Worm (Caenorhabditis elegans): ENCODE data around the gene ifa-1.

ifa-1 gene

DNA sequence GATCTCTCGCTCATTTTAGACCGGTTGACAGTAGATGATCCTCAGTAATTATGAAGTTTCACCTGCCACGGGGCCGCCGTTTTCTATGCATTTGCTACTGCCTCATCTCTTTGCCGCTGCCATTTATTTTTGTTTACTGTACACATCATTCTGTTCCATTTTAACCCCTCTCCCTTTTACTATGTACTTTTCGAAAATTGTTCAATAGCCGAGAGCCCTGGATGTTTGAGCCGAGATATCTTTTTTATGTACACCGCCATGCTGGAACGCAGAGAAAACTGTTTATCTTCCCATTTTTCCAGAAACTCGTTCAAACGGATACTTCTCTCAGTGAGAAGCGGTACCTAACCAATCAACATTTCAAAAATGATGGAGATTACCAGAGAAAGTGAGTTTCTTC, at the start of gene ifa-1:
ifa-1 (plus strand) TSS at position 301 of the 400 bp plus-strand sequence.
- TF ChIP-seq swsn-7 (tag; optimal IDR thresholded peaks at IDR 0.05) (no peak), zag-1 (tag; optimal IDR thresholded peaks at IDR 0.05) (no peak), sup-37 (GFP tag; optimal IDR thresholded peaks at IDR 0.05) (no peak), skn-1 (tag; optimal IDR thresholded peaks at IDR 0.05) (no peak), ztf-11 (tag; optimal IDR thresholded peaks at IDR 0.05) (no peak), nhr-237 (tag; optimal IDR thresholded peaks at IDR 0.05) (no peak), ces-1 (GFP tag; optimal IDR thresholded peaks at IDR 0.05) (no peak), nhr-19 (GFP tag; conservative IDR thresholded peaks at IDR 0.05) (no peak), lin-39 (tag; optimal IDR thresholded peaks at IDR 0.05) (no peak), ceh-8 (GFP tag; optimal IDR thresholded peaks at IDR 0.05) (no peak), fkh-8 (tag; optimal IDR thresholded peaks at IDR 0.05) (no peak), fkh-4 (tag; optimal IDR thresholded peaks at IDR 0.05; ENCODE audit: borderline replicate concordance) (no peak), grh-1 (GFP tag; IDR thresholded peaks at IDR 0.05) (no peak), mdl-1 (tag; optimal IDR thresholded peaks at IDR 0.05) (no peak), fos-1 (tag; optimal IDR thresholded peaks at IDR 0.05) (no peak), lin-13 (GFP tag; optimal IDR thresholded peaks at IDR 0.05) (no peak), egl-27 (tag; optimal IDR thresholded peaks at IDR 0.05) (no peak), ceh-88 (GFP tag; IDR thresholded peaks at IDR 0.05) (no peak), lsy-2 (tag; optimal IDR thresholded peaks at IDR 0.05) (no peak), pag-3 (tag; optimal IDR thresholded peaks at IDR 0.05; ENCODE audit: borderline replicate concordance, insufficient read depth) (no peak)

ce11 chrX:11222597-11223218, 48.3 kb upstream of the ifa-1 start, which contains the start of gene C34F6.9:
C34F6.9 (minus strand) TSS chrX:11222647.
- TF ChIP-seq alr-1 (tag; optimal IDR thresholded peaks at IDR 0.05; ENCODE audit: borderline replicate concordance), result no peak
- TF ChIP-seq ztf-4 (tag; optimal IDR thresholded peaks at IDR 0.05), result no peak
- no peak for TF ChIP-seq pqm-1 (tag; optimal IDR thresholded peaks at IDR 0.05)
- no peak for TF ChIP-seq efl-1 (optimal IDR thresholded peaks at IDR 0.05)
- peak in 1 of 2 experiments; percentile 84 for TF ChIP-seq efl-1 (GFP tag; optimal IDR thresholded peaks at IDR 0.05 in 1 of 2)
- TF ChIP-seq aha-1 (tag; optimal IDR thresholded peaks at IDR 0.05), result no peak
- no peak for TF ChIP-seq snpc-4 (tag; optimal IDR thresholded peaks at IDR 0.05)
- TF ChIP-seq dpl-1 (GFP tag; optimal IDR thresholded peaks at IDR 0.05), result peak in 1 of 3 experiments; percentile 13
- no peak for TF ChIP-seq mef-2 (tag; optimal IDR thresholded peaks at IDR 0.05)
- peak in 1 of 2 experiments; percentile 27 for TF ChIP-seq lsy-2 (tag; optimal IDR thresholded peaks at IDR 0.05)
- TF ChIP-seq mep-1 (tag; optimal IDR thresholded peaks at IDR 0.05), result peak; percentile 12
- TF ChIP-seq F16B12.6 (tag; optimal IDR thresholded peaks at IDR 0.05), result peak; percentile 79
- no peak for TF ChIP-seq skn-1 (tag; optimal IDR thresholded peaks at IDR 0.05)
- no peak for TF ChIP-seq grh-1 (GFP tag; IDR thresholded peaks at IDR 0.05)
- TF ChIP-seq unc-86 (tag; optimal IDR thresholded peaks at IDR 0.05), result no peak
- TF ChIP-seq lin-35 (GFP tag; optimal IDR thresholded peaks at IDR 0.05), result peak in 1 of 2 experiments; percentile 13
- TF ChIP-seq blmp-1 (tag; optimal IDR thresholded peaks at IDR 0.05), result peak; percentile 6
- no peak for TF ChIP-seq mab-9 (GFP tag; IDR thresholded peaks at IDR 0.05)
- no peak for TF ChIP-seq nhr-84 (tag; optimal IDR thresholded peaks at IDR 0.05)
- no peak for TF ChIP-seq isw-1 (GFP tag; IDR thresholded peaks at IDR 0.05)
- no peak for TF ChIP-seq ama-1 (optimal IDR thresholded peaks at IDR 0.05)
- TF ChIP-seq mdl-1 (tag; optimal IDR thresholded peaks at IDR 0.05), result no peak
- peak; percentile 50 for TF ChIP-seq lin-14 (GFP tag; optimal IDR thresholded peaks at IDR 0.05)
- no peak for TF ChIP-seq fkh-8 (tag; optimal IDR thresholded peaks at IDR 0.05)
- TF ChIP-seq vab-15 (tag; optimal IDR thresholded peaks at IDR 0.05), result no peak

- TF ChIP-seq nhr-90 (tag; optimal IDR thresholded peaks at IDR 0.05; ENCODE audit: poor library complexity) (no peak), efl-1 (optimal IDR thresholded peaks at IDR 0.05) (no peak), efl-1 (GFP tag; optimal IDR thresholded peaks at IDR 0.05 in 1 of 2) (peak in 1 of 2 experiments; percentile 37)
Observed at ce11 chrX:11226595-11226994, 44.4 kb upstream of the ifa-1 start, which contains the start of gene C34F6.12. C34F6.12 (minus strand) TSS chrX:11226695.

Measured in whole organism, L1 larva.